Worm (Caenorhabditis elegans): ENCODE data around the gene F18E9.8.

Gene F18E9.8

DNA sequence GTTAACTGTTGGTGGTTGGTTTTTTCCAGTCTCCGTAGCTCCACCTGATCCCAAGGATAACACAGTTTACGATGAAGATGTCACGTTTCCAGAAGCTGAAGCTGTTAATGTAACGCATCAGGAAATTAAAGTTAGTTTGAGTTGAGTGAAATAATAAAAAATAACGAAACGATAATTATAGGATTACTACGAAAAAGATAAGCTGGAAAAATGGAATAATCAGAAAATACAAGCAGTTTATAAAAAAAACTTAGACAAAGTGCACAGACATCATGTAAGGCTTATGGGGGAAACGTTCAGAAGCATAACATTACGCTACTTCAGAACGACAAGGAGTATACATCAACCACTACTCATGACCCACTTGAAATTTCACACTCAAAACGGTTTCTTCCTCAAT, at the start of gene F18E9.8:
Gene F18E9.8 (minus strand): TSS at position 101 of the 400 bp plus-strand sequence.
- TF ChIP-seq dpl-1 (GFP tag; optimal IDR thresholded peaks at IDR 0.05) (no peak), ceh-32 (tag; optimal IDR thresholded peaks at IDR 0.05; ENCODE audit: poor library complexity) (no peak), zfp-3 (GFP tag; conservative IDR thresholded peaks at IDR 0.05) (no peak), dve-1 (tag; optimal IDR thresholded peaks at IDR 0.05; ENCODE audit: insufficient read depth) (no peak), daf-8 (GFP tag; IDR thresholded peaks at IDR 0.05) (no peak), snpc-4 (tag; optimal IDR thresholded peaks at IDR 0.05) (no peak), mdl-1 (tag; optimal IDR thresholded peaks at IDR 0.05) (no peak), zag-1 (tag; optimal IDR thresholded peaks at IDR 0.05) (no peak)

ce11 chrX:8625090-8625489, 43.7 kb upstream of the F18E9.8 start, which contains the start of gene K01A12.3:
TSS of gene K01A12.3 (minus strand) at chrX:8625190.
- TF ChIP-seq spr-3 (GFP tag; optimal IDR thresholded peaks at IDR 0.05), result no peak
- peak in 1 of 2 experiments; percentile 12 for TF ChIP-seq unc-62 (GFP tag; optimal IDR thresholded peaks at IDR 0.05 in 1 of 2)
- TF ChIP-seq unc-62 (tag; optimal IDR thresholded peaks at IDR 0.05), result no peak

- TF ChIP-seq nhr-76 (tag; optimal IDR thresholded peaks at IDR 0.05) (no peak), mdl-1 (tag; optimal IDR thresholded peaks at IDR 0.05) (no peak), hlh-30 (tag; optimal IDR thresholded peaks at IDR 0.05; ENCODE audit: insufficient read depth) (peak; percentile 37), zfp-3 (GFP tag; conservative IDR thresholded peaks at IDR 0.05) (peak; percentile 70; the same call in 1 of the 2 replicates), unc-39 (tag; optimal IDR thresholded peaks at IDR 0.05) (no peak), cey-2 (tag; optimal IDR thresholded peaks at IDR 0.05; ENCODE audit: borderline replicate concordance, insufficient read depth) (no peak), mxl-3 (GFP tag; optimal IDR thresholded peaks at IDR 0.05) (peak; percentile 61), ceh-44 (GFP tag; IDR thresholded peaks at IDR 0.05) (peak; percentile 36; the same call in 1 of the 2 replicates), fos-1 (tag; optimal IDR thresholded peaks at IDR 0.05) (no peak), daf-19 (GFP tag; conservative IDR thresholded peaks at IDR 0.05) (peak; percentile 72; the same call in 1 of the 2 replicates), lin-13 (GFP tag; optimal IDR thresholded peaks at IDR 0.05) (peak; percentile 44), daf-8 (GFP tag; IDR thresholded peaks at IDR 0.05) (no peak), mxl-2 (GFP tag; conservative IDR thresholded peaks at IDR 0.05) (0 out of 2 replicates have a peak, but pooled peaks have one; percentile 7), daf-12 (tag; optimal IDR thresholded peaks at IDR 0.05) (no peak), Y105C5A.15 (GFP tag; IDR thresholded peaks at IDR 0.05) (peak; percentile 87), egl-27 (tag; optimal IDR thresholded peaks at IDR 0.05) (no peak), mes-2 (tag; optimal IDR thresholded peaks at IDR 0.05; ENCODE audit: poor library complexity, severe bottlenecking) (no peak), ama-1 (optimal IDR thresholded peaks at IDR 0.05) (no peak), lim-7 (GFP tag; IDR thresholded peaks at IDR 0.05) (peak; percentile 78), nhr-6 (tag; optimal IDR thresholded peaks at IDR 0.05) (peak; percentile 5), attf-4 (tag; optimal IDR thresholded peaks at IDR 0.05) (no peak), madf-9 (GFP tag; conservative IDR thresholded peaks at IDR 0.05) (peak; percentile 52), lsy-2 (tag; optimal IDR thresholded peaks at IDR 0.05) (peak in 1 of 2 experiments; percentile 38), nhr-111 (GFP tag; optimal IDR thresholded peaks at IDR 0.05) (no peak), D1046.2 (GFP tag; IDR thresholded peaks at IDR 0.05) (peak; percentile 59; the same call in 1 of the 2 replicates), tra-1 (GFP tag; IDR thresholded peaks at IDR 0.05) (peak; percentile 70), arid-1 (GFP tag; conservative IDR thresholded peaks at IDR 0.05) (peak; percentile 71), gei-8 (GFP tag; optimal IDR thresholded peaks at IDR 0.05) (no peak), ZK337.2 (GFP tag; IDR thresholded peaks at IDR 0.05) (no peak), nhr-41 (GFP tag; IDR thresholded peaks at IDR 0.05) (peak; percentile 48), ceh-20 (GFP tag; IDR thresholded peaks at IDR 0.05) (0 out of 2 replicates have a peak, but pooled peaks have one; percentile 40), nhr-42 (GFP tag; IDR thresholded peaks at IDR 0.05) (0 out of 2 replicates have a peak, but pooled peaks have one; percentile 11), lir-3 (tag; optimal IDR thresholded peaks at IDR 0.05) (peak; percentile 55), aha-1 (tag) (peak; percentile 99), fkh-10 (GFP tag; optimal IDR thresholded peaks at IDR 0.05) (no peak), unc-130 (GFP tag; optimal IDR thresholded peaks at IDR 0.05) (peak; percentile 2), spr-1 (tag; optimal IDR thresholded peaks at IDR 0.05) (peak; percentile 73)
Measured at ce11 chrX:8623840-8624591, 42.7 kb upstream of the F18E9.8 start.
